Fruit fly (Drosophila melanogaster) whole organism, embryonic: ENCODE measurements around the gene feo.

Experiments used
- Asciz ChIP-seq: fragments of 200-800 bp; sonication (Bioruptor generic); optimal IDR thresholded peaks from 2 replicates; lab custom pipeline; 2017; ENCODE audit warnings: missing biosample characterization, mild to moderate bottlenecking, missing genetic modification characterization, missing genetic modification reagents
- Atf-2 ChIP-seq: fragments of 200-800 bp; sonication (Bioruptor generic); optimal IDR thresholded peaks from 2 replicates; lab custom pipeline; 2016; ENCODE audit warnings: missing biosample characterization, missing genetic modification characterization
- Awh ChIP-seq: fragments of 200-800 bp; sonication (Bioruptor generic); IDR thresholded peaks from 2 replicates; pipeline ENCODE4, ENCODE4 v1.3.6; 2022; ENCODE audit warnings: missing biosample characterization, missing genetic modification characterization
- B-H2 ChIP-seq: fragments of 200-800 bp; sonication (Bioruptor generic); optimal IDR thresholded peaks from 2 replicates; lab custom pipeline; 2018; ENCODE audit warnings: missing biosample characterization, mild to moderate bottlenecking, missing genetic modification characterization
- Blimp-1 ChIP-seq: fragments of 200-800 bp; sonication (Bioruptor generic); optimal IDR thresholded peaks from 3 replicates; lab custom pipeline; 2018; ENCODE audit warnings: missing biosample characterization, missing genetic modification characterization, mild to moderate bottlenecking, moderate library complexity, missing genetic modification reagents
- CG10543 ChIP-seq: fragments of 200-800 bp; sonication (Bioruptor generic); optimal IDR thresholded peaks from 3 replicates; lab custom pipeline; 2017; ENCODE audit warnings: missing biosample characterization, mild to moderate bottlenecking, missing genetic modification characterization, moderate library complexity
- CG11456 ChIP-seq: fragments of 200-800 bp; sonication (Bioruptor generic); IDR thresholded peaks from 3 replicates; pipeline ENCODE4 v1.3.6; 2022; ENCODE audit warnings: missing biosample characterization, missing genetic modification characterization
- CG14667 ChIP-seq: fragments of 200-800 bp; sonication (Bioruptor generic); IDR thresholded peaks from 2 replicates; pipeline ENCODE4 v1.3.6; 2022; ENCODE audit warnings: missing biosample characterization, missing genetic modification characterization
- CG1529 ChIP-seq: fragments of 200-800 bp; sonication (Bioruptor generic); optimal IDR thresholded peaks from 3 replicates; lab custom pipeline; 2018; ENCODE audit warnings: missing biosample characterization, missing genetic modification characterization
- CG15601 ChIP-seq: fragments of 200-800 bp; sonication (Bioruptor generic); optimal IDR thresholded peaks from 3 replicates; lab custom pipeline; 2019; ENCODE audit warnings: missing biosample characterization, mild to moderate bottlenecking, missing genetic modification characterization, moderate library complexity
- CG18476 ChIP-seq: fragments of 200-800 bp; sonication (Bioruptor generic); optimal IDR thresholded peaks from 2 replicates; lab custom pipeline; 2016; ENCODE audit warnings: missing biosample characterization, mild to moderate bottlenecking, missing genetic modification characterization
- CG32532 ChIP-seq: fragments of 200-800 bp; sonication (Bioruptor generic); IDR thresholded peaks from 2 replicates; pipeline ENCODE4 v1.3.6; 2022; ENCODE audit warnings: missing biosample characterization, missing genetic modification characterization
- CG3281 ChIP-seq: fragments of 200-800 bp; sonication (Bioruptor generic); optimal IDR thresholded peaks from 3 replicates; lab custom pipeline; 2017; ENCODE audit warnings: missing biosample characterization, mild to moderate bottlenecking, missing genetic modification characterization
- CG33213 ChIP-seq: fragments of 200-800 bp; sonication (Bioruptor generic); optimal IDR thresholded peaks from 3 replicates; lab custom pipeline; 2016; ENCODE audit warnings: missing biosample characterization, missing genetic modification characterization
- CG4404 ChIP-seq: fragments of 200-800 bp; sonication (Bioruptor generic); IDR thresholded peaks from 2 replicates; pipeline ENCODE4 v1.3.6; 2022; ENCODE audit warnings: missing biosample characterization, missing genetic modification characterization
- CG4617 ChIP-seq: fragments of 200-800 bp; sonication (Bioruptor generic); optimal IDR thresholded peaks from 3 replicates; lab custom pipeline; 2016; ENCODE audit warnings: missing biosample characterization, missing genetic modification characterization, borderline replicate concordance
- CG4854 ChIP-seq: fragments of 200-800 bp; sonication (Bioruptor generic); optimal IDR thresholded peaks from 2 replicates; lab custom pipeline; 2016; ENCODE audit warnings: missing biosample characterization, missing genetic modification characterization, inconsistent platforms
- CG6254 ChIP-seq: fragments of 200-800 bp; sonication (Bioruptor generic); optimal IDR thresholded peaks from 3 replicates; lab custom pipeline; 2017; ENCODE audit warnings: mild to moderate bottlenecking, missing biosample characterization, missing genetic modification reagents, missing genetic modification characterization
- CG6765 ChIP-seq: fragments of 200-800 bp; sonication (Bioruptor generic); optimal IDR thresholded peaks from 3 replicates; lab custom pipeline; 2017; ENCODE audit warnings: missing biosample characterization, mild to moderate bottlenecking, missing genetic modification characterization
- Dad ChIP-seq: fragments of 200-800 bp; sonication (Bioruptor generic); optimal IDR thresholded peaks from 3 replicates; lab custom pipeline; 2016; ENCODE audit warnings: missing biosample characterization, missing genetic modification characterization
- HLH3B ChIP-seq: fragments of 200-800 bp; sonication (Bioruptor generic); IDR thresholded peaks from 2 replicates; pipeline ENCODE4 v1.3.6; 2022; ENCODE audit warnings: missing biosample characterization, missing genetic modification characterization
- Mes4 ChIP-seq: fragments of 200-800 bp; sonication (Bioruptor generic); optimal IDR thresholded peaks from 2 replicates; lab custom pipeline; 2016; ENCODE audit warnings: missing biosample characterization, missing genetic modification characterization
- NK7.1 ChIP-seq: fragments of 200-800 bp; sonication (Bioruptor generic); optimal IDR thresholded peaks from 3 replicates; lab custom pipeline; 2016; ENCODE audit warnings: missing biosample characterization, missing genetic modification characterization
- Nf-YB ChIP-seq: fragments of 200-800 bp; sonication (Bioruptor generic); optimal IDR thresholded peaks from 3 replicates; lab custom pipeline; 2019; ENCODE audit warnings: missing biosample characterization, mild to moderate bottlenecking, missing genetic modification characterization, moderate library complexity
- Pdp1 ChIP-seq, 2 experiments: fragments of 200-800 bp; sonication (Bioruptor generic); optimal IDR thresholded peaks; 3 replicates each; lab custom pipeline; 2016; ENCODE audit warnings: missing biosample characterization in 2 of 2, missing genetic modification characterization in 2 of 2, mild to moderate bottlenecking in 1 of 2, moderate library complexity in 1 of 2
- Ptx1 ChIP-seq: fragments of 200-800 bp; sonication (Bioruptor generic); IDR thresholded peaks from 2 replicates; pipeline ENCODE4 v1.3.6; 2022; ENCODE audit warnings: missing biosample characterization, missing genetic modification characterization
- Six4 ChIP-seq: fragments of 200-800 bp; sonication (Bioruptor generic); optimal IDR thresholded peaks from 2 replicates; lab custom pipeline; 2016; ENCODE audit warnings: missing biosample characterization, missing genetic modification characterization
- Sry-β ChIP-seq: fragments of 200-800 bp; sonication (Bioruptor generic); optimal IDR thresholded peaks from 2 replicates; lab custom pipeline; 2018; ENCODE audit warnings: missing biosample characterization, mild to moderate bottlenecking, missing genetic modification characterization, moderate library complexity
- Ssrp ChIP-seq: fragments of 200-800 bp; sonication (Bioruptor generic); optimal IDR thresholded peaks from 2 replicates; lab custom pipeline; 2018; ENCODE audit warnings: missing biosample characterization, mild to moderate bottlenecking, missing genetic modification characterization, moderate library complexity
- chm ChIP-seq: fragments of 200-800 bp; sonication (Bioruptor generic); IDR thresholded peaks from 2 replicates; pipeline ENCODE4 v1.3.6; 2022; ENCODE audit warnings: missing biosample characterization, missing genetic modification characterization
- crol ChIP-seq: fragments of 200-800 bp; sonication (Bioruptor generic); IDR thresholded peaks from 2 replicates; pipeline ENCODE4 v1.3.6; 2022; ENCODE audit warnings: missing biosample characterization, missing genetic modification characterization
- dm ChIP-seq: fragments of 200-800 bp; sonication (Bioruptor generic); optimal IDR thresholded peaks from 3 replicates; lab custom pipeline; 2016; ENCODE audit warnings: missing biosample characterization, missing genetic modification characterization
- dmrt11E ChIP-seq: fragments of 200-800 bp; sonication (Bioruptor generic); optimal IDR thresholded peaks from 3 replicates; lab custom pipeline; 2018; ENCODE audit warnings: missing biosample characterization, mild to moderate bottlenecking, missing genetic modification characterization, moderate library complexity
- fd102C ChIP-seq: fragments of 200-800 bp; sonication (Bioruptor generic); optimal IDR thresholded peaks from 2 replicates; lab custom pipeline; 2018; ENCODE audit warnings: missing biosample characterization, mild to moderate bottlenecking, missing genetic modification characterization, moderate library complexity
- fu2 ChIP-seq: fragments of 200-800 bp; sonication (Bioruptor generic); optimal IDR thresholded peaks from 2 replicates; lab custom pipeline; 2016; ENCODE audit warnings: missing biosample characterization, missing genetic modification characterization
- ham ChIP-seq: fragments of 200-800 bp; sonication (Bioruptor generic); IDR thresholded peaks from 2 replicates; pipeline ENCODE4 v1.3.6; 2022; ENCODE audit warnings: missing biosample characterization, missing genetic modification characterization
- her ChIP-seq: fragments of 200-800 bp; sonication (Bioruptor generic); optimal IDR thresholded peaks from 2 replicates; lab custom pipeline; 2016; ENCODE audit warnings: missing biosample characterization, missing genetic modification characterization
- jing ChIP-seq: fragments of 200-800 bp; sonication (Bioruptor generic); optimal IDR thresholded peaks from 2 replicates; lab custom pipeline; 2018; ENCODE audit warnings: missing biosample characterization, mild to moderate bottlenecking, missing genetic modification characterization
- klu ChIP-seq: fragments of 200-800 bp; sonication (Bioruptor generic); IDR thresholded peaks from 2 replicates; pipeline ENCODE4 v1.3.6; 2022; ENCODE audit warnings: missing biosample characterization, missing genetic modification characterization
- luna ChIP-seq: fragments of 200-800 bp; sonication (Bioruptor generic); optimal IDR thresholded peaks from 2 replicates; lab custom pipeline; 2016; ENCODE audit warnings: missing biosample characterization, missing genetic modification characterization
- odd ChIP-seq: fragments of 200-800 bp; sonication (Bioruptor generic); optimal IDR thresholded peaks from 2 replicates; lab custom pipeline; 2017; ENCODE audit warnings: missing biosample characterization, mild to moderate bottlenecking, missing genetic modification characterization
- pan ChIP-seq, 4 experiments: fragments of >200 bp in 3 of 4; fragments of 200-800 bp in 1 of 4; sonication (Bioruptor generic) in 1 of 4; optimal IDR thresholded peaks in 3 of 4; IDR thresholded peaks in 1 of 4; 2 replicates each; pipeline versions ENCODE4 v1.3.6 to Lab custom; 2017 to 2022; ENCODE audit warnings: missing biosample characterization in 2 of 4, missing genetic modification characterization in 2 of 4, mixed read lengths in 1 of 4
- pfk ChIP-seq: fragments of 200-800 bp; sonication (Bioruptor generic); optimal IDR thresholded peaks from 2 replicates; lab custom pipeline; 2018; ENCODE audit warnings: missing biosample characterization, mild to moderate bottlenecking, missing genetic modification characterization, moderate library complexity
- pita ChIP-seq: fragments of 200-800 bp; sonication (Bioruptor generic); optimal IDR thresholded peaks from 2 replicates; lab custom pipeline; 2017; ENCODE audit warnings: missing biosample characterization, mild to moderate bottlenecking, missing genetic modification characterization
- pros ChIP-seq: fragments of 200-800 bp; sonication (Bioruptor generic); optimal IDR thresholded peaks from 3 replicates; lab custom pipeline; 2019; ENCODE audit warnings: missing biosample characterization, mild to moderate bottlenecking, missing genetic modification characterization, moderate library complexity
- pzg ChIP-seq: fragments of 200-800 bp; sonication (Bioruptor generic); optimal IDR thresholded peaks from 3 replicates; lab custom pipeline; 2018; ENCODE audit warnings: missing biosample characterization, mild to moderate bottlenecking, missing genetic modification characterization, moderate library complexity
- slbo ChIP-seq: fragments of 200-800 bp; sonication (Bioruptor generic); IDR thresholded peaks from 2 replicates; pipeline ENCODE4 v1.3.6; 2022; ENCODE audit warnings: missing biosample characterization, missing genetic modification characterization
- stwl ChIP-seq: fragments of 200-800 bp; sonication (Bioruptor generic); optimal IDR thresholded peaks from 3 replicates; lab custom pipeline; 2018; ENCODE audit warnings: missing biosample characterization, mild to moderate bottlenecking, missing genetic modification characterization, moderate library complexity
- trh ChIP-seq: fragments of 200-800 bp; sonication (Bioruptor generic); optimal IDR thresholded peaks from 2 replicates; lab custom pipeline; 2016; ENCODE audit warnings: missing biosample characterization, missing genetic modification characterization
- zen ChIP-seq: fragments of 200-800 bp; sonication (Bioruptor generic); optimal IDR thresholded peaks from 3 replicates; lab custom pipeline; 2018; ENCODE audit warnings: missing biosample characterization, mild to moderate bottlenecking, missing genetic modification characterization, moderate library complexity

feo gene

DNA sequence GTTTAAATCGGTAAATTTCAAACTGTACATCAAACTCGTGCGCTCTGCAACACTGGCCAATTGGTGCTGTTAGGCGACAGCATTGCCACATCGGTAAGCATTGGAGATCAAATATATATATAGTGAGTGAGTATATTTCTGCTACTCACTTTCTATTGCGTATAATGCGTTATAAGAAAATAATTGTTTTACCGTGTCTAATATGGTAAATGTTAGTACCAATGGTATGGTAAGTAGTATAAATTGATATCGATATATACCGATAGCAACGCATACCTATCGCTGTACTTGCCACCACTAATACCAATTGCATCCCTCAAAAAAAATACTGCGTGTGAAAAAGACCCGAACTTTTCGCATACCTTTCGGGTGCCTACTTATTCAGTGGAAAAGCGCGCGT lies 2.7 kb upstream of the feo start, which contains the start of the genes sofe and CG2186 (continued):
- no peak for TF ChIP-seq fd102C
- no peak for TF ChIP-seq Sry-β (GFP tag; lab: Kevin White, UChicago)
- peak; percentile 16 for TF ChIP-seq CG3281 (GFP tag; lab: Kevin White, UChicago)
- no peak for TF ChIP-seq Blimp-1 (GFP tag; lab: Kevin White, UChicago)
- peak; percentile 8 for TF ChIP-seq B-H2 (GFP tag; lab: Kevin White, UChicago)
- peak; percentile 33 for TF ChIP-seq Atf-2 (GFP tag; lab: Kevin White, UChicago)
- no peak for TF ChIP-seq Awh (GFP tag; lab: Robert Waterston, UW)
- TF ChIP-seq Asciz (GFP tag; lab: Kevin White, UChicago): no peak
- TF ChIP-seq Ssrp (tag; lab: Kevin White, UChicago): peak; percentile 34
- TF ChIP-seq chm (GFP tag; lab: Robert Waterston, UW): no peak
- TF ChIP-seq Nf-YB (GFP tag; lab: Kevin White, UChicago): no peak
- no peak for TF ChIP-seq klu (GFP tag; lab: Robert Waterston, UW)
- TF ChIP-seq pfk (GFP tag; lab: Kevin White, UChicago): no peak
- no peak for TF ChIP-seq trh (GFP tag; lab: Kevin White, UChicago)
- TF ChIP-seq jing: no peak
- TF ChIP-seq CG14667 (GFP tag; lab: Robert Waterston, UW): no peak
- TF ChIP-seq CG11456 (GFP tag; lab: Robert Waterston, UW): 0 out of 3 replicates have a peak, but pooled peaks have one; percentile 37
- no peak for TF ChIP-seq crol
- TF ChIP-seq stwl: peak; percentile 77
- peak; percentile 47 for TF ChIP-seq Mes4 (GFP tag; lab: Kevin White, UChicago)
- TF ChIP-seq Ptx1 (GFP tag; lab: Robert Waterston, UW): peak; percentile 68
- no peak for TF ChIP-seq odd
- peak; percentile 27 for TF ChIP-seq CG4617 (GFP tag; lab: Kevin White, UChicago)
- peak; percentile 45 for TF ChIP-seq CG4404 (GFP tag; lab: Robert Waterston, UW)
- peak; percentile 56 for TF ChIP-seq CG32532
- TF ChIP-seq pita (GFP tag; lab: Kevin White, UChicago): no peak
- no peak for TF ChIP-seq CG6254
- peak; percentile 45 for TF ChIP-seq CG15601
- no peak for TF ChIP-seq CG1529
- TF ChIP-seq dm (GFP tag; lab: Kevin White, UChicago): peak; percentile 34
- no peak for TF ChIP-seq Dad (GFP tag; lab: Kevin White, UChicago)
- 0 out of 2 replicates have a peak, but pooled peaks have one; percentile 26 for TF ChIP-seq HLH3B
- TF ChIP-seq pzg (GFP tag; lab: Kevin White, UChicago): peak; percentile 81
- TF ChIP-seq pros (GFP tag; lab: Kevin White, UChicago): no peak
- no peak for TF ChIP-seq Six4
- peak; percentile 67 for TF ChIP-seq slbo
- TF ChIP-seq zen (tag; lab: Kevin White, UChicago): peak; percentile 59
- TF ChIP-seq CG6765 (GFP tag; lab: Kevin White, UChicago): no peak
- peak; percentile 14 for TF ChIP-seq NK7.1
- TF ChIP-seq Pdp1 (GFP tag; optimal IDR thresholded peaks at IDR 0.05; lab: Kevin White, UChicago): peak; percentile 6 to 46
- no peak for TF ChIP-seq luna (GFP tag; lab: Kevin White, UChicago)
- peak; percentile 15 for TF ChIP-seq CG4854 (GFP tag; lab: Kevin White, UChicago)
- no peak for TF ChIP-seq her (GFP tag; lab: Kevin White, UChicago)
- TF ChIP-seq fu2 (GFP tag; lab: Kevin White, UChicago): peak; percentile 28
- peak; percentile 27 for TF ChIP-seq CG10543 (GFP tag; lab: Kevin White, UChicago)
- no peak for TF ChIP-seq ham (GFP tag; lab: Robert Waterston, UW)
- TF ChIP-seq dmrt11E (tag; lab: Kevin White, UChicago): peak; percentile 52
- peak; percentile 30 for TF ChIP-seq CG18476
- peak; percentile 16 for TF ChIP-seq CG33213 (GFP tag; lab: Kevin White, UChicago)
- TF ChIP-seq pan (optimal IDR thresholded peaks at IDR 0.05; lab: Kevin White, UChicago): no peak
- peak in 1 of 2 experiments; percentile 50 for TF ChIP-seq pan (GFP tag; optimal IDR thresholded peaks at IDR 0.05 in 1 of 2, IDR thresholded peaks at IDR 0.05 in 1 of 2)
